Fruit fly (Drosophila melanogaster) whole organism, pupa: Measurements from ENCODE around the gene Esyt2.

ENCODE experiments used
- CG17806 ChIP-seq: fragments of 200-800 bp; sonication (Bioruptor generic); optimal IDR thresholded peaks from 2 replicates; lab custom pipeline; 2018; ENCODE audit warnings: missing biosample characterization, mild to moderate bottlenecking, missing genetic modification characterization, moderate library complexity
- CG34367 ChIP-seq: fragments of 200-800 bp; sonication (Bioruptor generic); optimal IDR thresholded peaks from 2 replicates; lab custom pipeline; 2018; ENCODE audit warnings: missing biosample characterization, mild to moderate bottlenecking, missing genetic modification characterization
- CG8159 ChIP-seq: fragments of 200-800 bp; sonication (Bioruptor generic); optimal IDR thresholded peaks from 3 replicates; lab custom pipeline; 2018; ENCODE audit warnings: missing biosample characterization, mild to moderate bottlenecking, missing genetic modification characterization, moderate library complexity
- CG9948 ChIP-seq: fragments of 200-800 bp; sonication (Bioruptor generic); optimal IDR thresholded peaks from 2 replicates; lab custom pipeline; 2018; ENCODE audit warnings: missing biosample characterization, mild to moderate bottlenecking, missing genetic modification characterization, moderate library complexity
- EcR ChIP-seq: fragments of 200-800 bp; sonication (Bioruptor generic); optimal IDR thresholded peaks from 3 replicates; lab custom pipeline; 2019; ENCODE audit warnings: missing biosample characterization, missing genetic modification characterization, mild to moderate bottlenecking, moderate library complexity, missing genetic modification reagents
- Pif1B ChIP-seq: fragments of 200-800 bp; sonication (Bioruptor generic); optimal IDR thresholded peaks from 3 replicates; lab custom pipeline; 2016; ENCODE audit warnings: missing biosample characterization, missing genetic modification characterization
- gl ChIP-seq: fragments of 200-800 bp; sonication (Bioruptor generic); optimal IDR thresholded peaks from 2 replicates; lab custom pipeline; 2018; ENCODE audit warnings: missing biosample characterization, mild to moderate bottlenecking, missing genetic modification characterization

- TF ChIP-seq EcR (GFP tag; lab: Kevin White, UChicago): no peak
- TF ChIP-seq CG8159 (tag; lab: Kevin White, UChicago): no peak
- TF ChIP-seq gl (tag; lab: Kevin White, UChicago): no peak
- TF ChIP-seq CG34367 (tag; lab: Kevin White, UChicago): no peak
- no peak for TF ChIP-seq CG9948
- TF ChIP-seq CG17806 (tag; lab: Kevin White, UChicago): no peak
- TF ChIP-seq Pif1B (GFP tag; lab: Kevin White, UChicago): no peak
Observed at dm6 chr3R:24580963-24581277, 36.4 kb downstream of the Esyt2 start.
